Fruit fly (Drosophila melanogaster) ovary, adult (tissue): Measurements from ENCODE around the gene Ugt37C2.

Source experiments
- CG17801 ChIP-seq: fragments of 200-800 bp; optimal IDR thresholded peaks from 2 replicates; lab custom pipeline; 2019; ENCODE audit warnings: missing biosample characterization, mild to moderate bottlenecking, missing genetic modification characterization, moderate library complexity; ENCODE audit not compliant: partially characterized antibody

Ugt37C2 gene

DNA sequence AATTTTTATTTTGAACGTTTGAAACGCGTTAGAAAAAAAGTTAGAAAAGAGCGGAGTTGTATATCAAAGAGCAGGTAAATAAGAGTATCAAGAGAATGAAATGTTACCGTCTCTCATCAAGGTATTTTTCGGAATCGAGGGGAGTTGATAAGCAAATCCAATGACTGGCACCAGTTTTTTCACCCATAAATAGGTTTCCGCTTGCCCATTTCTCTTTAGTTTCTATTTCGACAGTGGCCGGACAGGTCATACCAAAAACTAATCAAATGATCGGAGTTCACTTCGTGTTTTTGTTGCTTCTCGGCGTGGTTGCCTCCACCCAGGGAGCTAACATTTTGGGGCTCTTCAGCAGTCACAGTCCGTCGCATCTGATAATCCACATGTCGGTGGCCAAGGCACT lies at the start of gene Ugt37C2:
Ugt37C2 (plus strand) TSS at position 242 of the 400 bp plus-strand sequence.
- no peak for TF ChIP-seq CG17801

DNA sequence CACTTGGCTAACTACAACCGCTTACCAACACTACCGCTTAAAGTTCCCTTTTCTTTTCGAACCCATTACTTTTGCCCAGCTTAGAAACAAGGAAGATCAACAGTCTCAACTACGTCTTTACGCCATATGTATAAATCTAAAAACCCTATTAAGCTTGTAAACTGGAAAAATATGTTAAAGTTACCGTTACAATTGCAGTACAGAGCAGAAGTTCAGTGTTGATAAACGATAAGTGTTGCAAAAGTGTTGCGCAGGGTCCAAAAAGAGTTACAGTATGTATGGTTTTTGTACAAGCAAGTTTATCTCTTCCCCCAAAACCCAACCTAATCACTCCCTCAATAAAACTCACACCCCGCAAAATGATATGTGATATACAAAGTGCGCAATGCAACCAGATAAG lies 46.9 kb upstream of the Ugt37C2 start:
- no peak for TF ChIP-seq CG17801

DNA sequence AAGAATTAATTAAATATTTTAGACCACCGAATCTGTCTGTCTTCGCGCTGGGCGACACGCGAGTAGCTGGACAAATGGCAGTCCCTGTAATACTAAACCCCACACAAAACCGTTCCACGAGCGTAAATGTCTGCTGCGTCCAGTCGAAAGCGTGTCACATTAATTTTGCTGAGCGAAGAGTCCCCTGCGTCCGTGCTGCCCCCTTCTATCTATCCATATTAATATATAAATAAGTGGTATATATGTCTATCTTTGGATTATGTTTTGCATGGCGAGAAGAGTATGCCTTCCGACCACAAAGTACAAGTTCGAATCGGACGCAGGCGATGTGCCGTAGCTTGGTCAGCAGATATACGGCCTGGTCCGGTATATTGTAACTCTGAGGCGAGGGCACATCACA lies 41.7 kb upstream of the Ugt37C2 start:
- TF ChIP-seq CG17801 = no peak

DNA sequence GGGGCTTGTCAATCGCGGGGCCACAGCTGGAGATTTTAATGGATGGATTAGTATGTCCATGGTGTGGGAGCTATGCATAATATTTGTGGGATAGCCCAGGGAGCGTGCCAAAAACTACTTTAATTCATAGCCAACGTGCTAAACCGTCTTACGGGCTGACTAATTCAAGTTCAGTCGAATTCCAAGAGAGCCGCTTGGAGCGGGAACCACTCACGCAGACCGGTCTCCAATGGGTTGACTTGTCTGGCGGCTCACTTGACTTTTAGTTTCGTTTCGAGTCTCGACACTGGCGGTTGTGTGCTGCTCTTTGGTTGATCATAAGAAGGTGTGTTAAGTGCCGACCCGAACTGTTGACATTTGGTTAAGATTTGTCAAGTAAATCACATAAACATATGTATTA lies 39.9 kb upstream of the Ugt37C2 start, which contains the start of gene yellow-b:
yellow-b (plus strand) TSS at position 263 of the 400 bp plus-strand sequence.
- no peak for TF ChIP-seq CG17801

DNA sequence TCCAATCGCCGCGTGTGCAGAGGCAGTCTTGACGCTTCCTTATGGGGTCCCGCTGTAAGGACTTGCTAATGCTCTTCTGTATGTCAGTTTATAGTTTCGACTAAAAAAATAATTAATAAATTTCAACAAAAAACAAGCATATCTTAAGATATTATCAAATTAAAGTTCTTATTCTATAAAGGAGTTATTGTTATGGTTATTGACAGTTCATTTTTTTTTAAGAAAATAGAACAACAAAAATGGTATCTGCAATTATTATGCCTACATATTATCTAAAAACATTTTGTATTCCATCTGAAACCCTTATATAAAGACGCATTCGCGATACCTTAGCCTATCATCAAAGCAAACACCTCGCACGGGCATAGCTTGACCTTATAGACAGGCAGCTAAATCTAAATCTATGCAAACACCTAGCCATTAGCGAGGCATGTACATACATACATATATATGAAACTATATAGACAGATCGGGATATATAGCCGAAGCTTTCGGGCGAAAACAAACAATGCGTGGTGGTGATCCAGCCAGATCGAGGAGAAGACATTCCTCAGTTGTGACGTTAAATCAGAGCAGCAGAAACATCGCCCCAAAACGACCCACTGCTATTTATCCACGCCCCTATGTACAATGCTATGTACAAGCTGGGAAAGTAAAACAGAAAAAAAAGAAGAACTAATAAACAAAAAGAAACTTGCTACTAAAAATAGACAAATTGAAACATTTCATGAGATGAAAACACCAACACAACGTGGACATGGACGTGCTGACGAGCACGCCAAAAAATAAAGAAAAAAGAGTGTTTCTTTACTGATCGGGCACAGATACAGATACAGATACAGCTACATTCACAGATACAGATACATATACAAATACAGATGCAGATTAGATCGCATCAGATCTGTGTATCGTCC lies 33.2 kb upstream of the Ugt37C2 start, which contains the start of gene ppk17:
ppk17 (minus strand) TSS at position 51 of the 914 bp plus-strand sequence.
- no peak for TF ChIP-seq CG17801

DNA sequence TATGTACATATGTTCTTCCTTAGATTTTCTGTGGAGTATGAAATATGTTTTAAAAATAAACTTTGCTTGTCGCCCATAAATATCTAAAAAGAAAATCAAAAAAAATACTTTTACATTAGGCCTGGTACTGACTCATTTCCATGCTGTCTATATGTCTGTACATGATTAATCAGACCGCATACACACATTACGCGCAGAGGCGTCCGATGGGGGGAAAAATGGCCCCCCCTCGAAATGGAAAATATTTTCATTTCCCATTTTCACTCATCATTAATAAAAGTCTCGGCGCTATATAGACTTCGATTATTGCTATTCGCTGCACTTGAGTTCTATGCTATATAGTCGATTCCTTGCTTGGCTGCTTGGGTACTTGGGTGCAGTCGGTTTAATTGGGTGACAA lies 32.1 kb upstream of the Ugt37C2 start:
- TF ChIP-seq CG17801 = no peak

DNA sequence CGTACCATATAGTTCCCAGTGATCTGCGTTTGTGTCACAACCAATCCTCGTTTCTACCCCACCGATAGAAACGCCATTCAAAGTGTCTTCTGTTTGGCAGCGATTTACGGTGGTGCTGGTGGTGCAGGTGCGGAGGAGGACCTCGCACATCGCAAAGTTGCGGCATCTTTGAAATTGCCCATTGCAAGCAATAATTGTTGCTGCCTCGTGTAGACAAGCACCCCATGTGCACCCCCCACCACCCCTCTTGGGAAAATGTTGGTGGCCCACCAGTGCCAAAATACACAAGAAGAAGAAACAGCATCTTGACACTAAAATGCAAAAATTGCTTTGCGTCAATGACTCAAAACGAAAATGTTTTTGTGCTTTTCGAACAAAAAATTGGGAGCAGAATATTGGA lies 29.5 kb upstream of the Ugt37C2 start:
- no peak for TF ChIP-seq CG17801

DNA sequence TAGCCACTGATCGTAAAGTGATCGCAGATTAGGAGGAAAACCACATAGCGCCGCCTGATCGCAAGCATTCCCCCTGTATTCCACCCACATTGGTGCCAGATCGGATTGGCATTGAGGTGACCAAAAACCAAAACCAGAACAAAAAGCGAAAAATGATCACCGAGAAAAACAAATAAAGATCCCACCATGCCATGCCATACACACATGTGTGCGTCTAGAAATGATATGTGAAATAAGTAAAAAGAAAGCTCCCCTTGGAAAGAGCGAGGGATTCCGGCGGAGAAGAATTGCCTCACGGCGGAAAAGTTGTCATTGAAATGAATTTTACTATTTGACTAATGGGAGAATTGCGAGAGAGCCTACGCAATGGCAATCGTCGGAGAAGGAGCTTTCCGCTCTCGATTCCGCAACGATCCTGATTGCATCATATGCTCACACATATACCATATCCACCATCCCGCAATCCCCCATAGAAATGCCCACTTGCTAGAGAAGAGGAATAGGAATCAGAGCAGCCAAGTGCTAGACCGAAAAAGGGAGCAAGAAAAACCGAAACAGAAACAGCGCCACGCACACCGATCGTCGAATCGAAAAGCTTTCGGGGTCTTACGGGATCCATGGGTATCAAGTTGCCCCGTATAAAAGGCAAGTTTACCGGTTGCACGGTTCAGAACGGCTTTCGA lies 27.8 kb upstream of the Ugt37C2 start, which contains the start of gene Mhc:
Mhc (plus strand) TSS at position 497 of the 683 bp plus-strand sequence.
- no peak for TF ChIP-seq CG17801

DNA sequence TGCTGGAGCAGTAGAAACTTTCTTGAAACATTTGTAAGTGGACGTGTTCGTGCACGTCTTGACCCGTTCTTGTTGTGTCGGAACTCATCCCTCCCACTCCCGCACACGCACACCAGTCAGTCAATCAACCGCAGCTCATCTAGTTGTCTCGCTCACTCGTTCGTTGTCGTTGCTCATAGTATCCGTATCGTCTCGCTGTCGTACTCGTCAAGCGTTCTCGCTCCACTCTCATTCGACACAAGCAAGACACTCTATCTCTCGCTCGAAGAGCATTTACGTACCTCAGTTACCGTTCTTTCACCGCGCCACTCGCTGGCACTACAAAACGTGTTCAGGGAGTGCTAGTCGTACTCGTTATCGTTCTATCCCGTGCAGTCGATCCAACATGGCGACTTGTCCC lies 6.5 kb upstream of the Ugt37C2 start:
- TF ChIP-seq CG17801 = no peak

DNA sequence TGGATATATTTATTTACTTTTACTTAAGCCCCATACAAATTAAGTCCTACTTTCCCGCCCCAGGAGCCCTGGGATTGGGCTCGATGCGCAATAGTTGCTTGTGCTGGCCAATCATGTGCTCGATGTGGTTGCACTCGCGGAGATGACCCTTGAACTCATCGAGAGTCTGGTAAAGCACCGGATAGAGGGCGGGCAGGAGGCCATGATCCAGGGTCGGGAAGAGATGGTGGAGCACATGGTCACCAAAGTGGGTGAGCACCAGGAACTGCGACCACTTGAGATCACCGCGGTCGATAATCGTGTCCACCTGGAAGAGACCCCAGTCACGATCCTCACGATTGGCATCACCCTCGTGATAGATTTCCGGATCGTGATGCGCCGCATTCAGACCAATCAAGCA lies 5.1 kb upstream of the Ugt37C2 start:
- no peak for TF ChIP-seq CG17801

DNA sequence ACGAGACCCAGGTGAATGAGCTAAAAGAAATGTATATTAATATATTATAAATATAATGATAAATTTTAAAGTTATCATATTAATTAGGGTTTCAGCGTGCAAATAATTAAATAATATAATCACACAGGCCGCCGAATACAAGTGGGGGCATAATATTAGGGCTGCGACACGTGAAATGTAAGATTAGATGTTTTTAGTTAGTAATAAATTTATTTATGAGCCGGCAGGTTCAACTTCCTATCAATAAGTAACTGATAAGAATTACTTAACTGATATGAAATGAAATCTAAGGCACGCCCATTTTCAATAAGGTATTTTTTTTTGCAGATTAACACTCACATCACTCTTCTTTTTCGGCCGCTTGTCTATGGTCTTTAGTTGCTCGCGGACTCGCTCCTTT lies 4.1 kb upstream of the Ugt37C2 start:
- no peak for TF ChIP-seq CG17801

DNA sequence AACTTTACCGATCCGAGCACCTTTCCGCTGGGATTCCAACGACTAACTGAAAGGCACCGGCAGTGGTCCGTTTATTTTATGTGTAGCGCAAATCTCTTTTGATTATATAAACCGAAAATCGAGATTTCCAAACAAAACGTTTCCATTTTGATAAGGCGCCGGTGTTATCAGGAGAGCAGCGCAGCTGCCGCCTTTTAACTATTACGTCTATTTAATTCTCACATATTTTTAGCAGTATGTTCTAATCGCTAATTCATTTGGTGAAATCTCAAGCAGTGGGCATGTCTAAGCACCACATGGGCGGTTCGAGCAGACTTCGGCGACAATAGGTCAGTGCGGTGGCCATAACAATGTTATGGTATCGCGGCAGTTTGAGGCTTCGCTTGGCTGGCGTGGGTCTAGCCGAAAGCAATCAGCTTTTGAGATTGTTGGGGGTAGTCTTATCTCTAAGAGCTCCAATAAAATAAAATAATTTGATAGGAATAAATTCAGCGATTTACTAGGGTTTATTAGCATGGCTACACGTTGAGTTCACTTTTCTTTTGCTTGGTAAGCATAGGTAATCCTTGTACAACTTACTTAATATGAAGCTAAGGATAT lies 3.2 kb upstream of the Ugt37C2 start, which contains the start of gene Cyt-b5-r:
Cyt-b5-r (minus strand) TSS at position 51 of the 600 bp plus-strand sequence.
- no peak for TF ChIP-seq CG17801

DNA sequence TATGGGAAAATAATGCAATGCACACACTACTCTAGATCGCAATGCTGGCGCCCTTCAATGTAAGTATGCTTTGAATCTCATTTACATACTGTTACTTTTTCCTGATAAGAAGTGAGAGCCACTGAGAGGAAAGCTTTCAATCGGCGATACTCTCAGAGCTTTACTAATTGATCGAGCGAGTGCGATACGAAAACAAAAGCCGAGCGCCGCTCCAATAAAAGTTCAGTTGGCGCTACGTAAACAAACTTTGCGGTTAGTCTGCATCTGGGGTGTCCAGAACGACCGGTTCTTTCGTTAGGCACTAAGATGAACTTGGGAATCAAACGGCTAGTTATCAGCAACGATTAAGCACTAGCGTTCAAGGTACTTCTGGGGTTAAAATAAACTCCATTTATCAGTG lies 2.7 kb upstream of the Ugt37C2 start, which contains the start of gene CG17928:
CG17928 (plus strand) TSS at position 224 of the 400 bp plus-strand sequence.
- TF ChIP-seq CG17801 = no peak

DNA sequence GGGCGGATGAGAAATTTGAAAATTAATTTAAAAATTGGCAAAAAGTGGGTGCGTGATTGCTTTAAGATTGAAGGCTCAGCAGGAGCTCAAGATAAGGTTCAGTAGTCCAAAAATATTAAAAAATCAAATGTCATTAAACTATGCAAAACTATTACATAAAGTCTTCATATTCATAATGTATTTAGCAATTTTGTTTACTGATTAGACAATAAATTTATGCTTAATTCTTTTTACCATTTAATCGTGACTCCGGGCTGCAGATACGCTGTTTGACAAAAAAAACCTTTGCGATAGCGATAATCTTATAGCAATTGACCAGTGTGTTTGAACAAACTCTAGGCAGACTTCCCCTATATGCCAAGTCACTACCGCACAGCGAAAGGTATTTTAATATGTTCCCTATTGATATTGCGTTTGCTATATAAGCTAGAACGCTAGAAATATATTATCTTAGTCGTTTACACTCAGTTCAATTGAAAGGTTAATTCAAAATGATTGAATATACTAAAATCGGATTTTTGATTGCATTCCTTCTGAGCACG lies 2.2 kb downstream of the Ugt37C2 start, which contains the start of gene Ugt37E1:
Ugt37E1 (plus strand) TSS at position 492 of the 542 bp plus-strand sequence.
- TF ChIP-seq CG17801 = no peak

DNA sequence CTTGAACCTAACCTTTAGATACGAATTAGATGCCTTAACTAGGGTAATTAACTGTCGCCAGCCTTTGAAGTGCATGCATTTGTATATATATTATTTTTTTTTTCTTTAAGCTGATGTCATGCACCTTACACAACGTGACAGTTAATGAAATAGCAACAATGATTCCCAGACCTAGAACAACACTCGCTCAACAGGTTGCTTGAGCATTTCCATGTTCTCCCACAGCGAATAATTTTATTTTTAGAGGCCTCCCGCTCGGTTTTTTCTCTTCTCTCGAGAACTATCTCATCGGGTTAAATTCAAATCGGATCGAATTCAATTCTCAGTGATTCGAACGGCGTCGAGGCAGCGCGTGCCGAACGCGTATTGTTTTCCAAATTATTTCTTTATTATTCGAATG lies 4.7 kb downstream of the Ugt37C2 start, which contains the start of gene Ugt37D1:
Ugt37D1 (plus strand) TSS at position 321 of the 400 bp plus-strand sequence.
- no peak for TF ChIP-seq CG17801

DNA sequence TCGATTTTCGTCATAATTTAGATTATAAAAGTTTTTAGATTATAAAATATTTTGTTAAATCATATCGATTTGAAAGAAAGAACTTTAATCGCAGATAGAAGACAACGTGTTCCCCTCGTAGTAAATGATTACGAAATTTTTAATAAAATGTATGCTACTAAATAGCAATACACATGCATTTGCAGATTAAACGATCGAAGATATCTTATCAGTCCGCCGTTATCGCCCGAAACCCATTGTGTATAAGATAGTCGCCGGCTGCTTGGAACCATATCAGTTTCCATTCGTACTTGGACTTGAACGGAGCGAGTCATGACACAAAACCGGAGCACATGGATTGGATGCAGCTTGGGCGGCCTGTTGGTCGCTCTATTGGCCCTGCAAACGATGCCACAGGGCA lies 5.5 kb downstream of the Ugt37C2 start:
- no peak for TF ChIP-seq CG17801
